Worm (Caenorhabditis elegans): ENCODE results near the gene vwa-8.

vwa-8 gene

ce11 chrX:12989205-12989604, 2.1 kb upstream of the vwa-8 start, which contains the start of gene F11C1.7:
F11C1.7 (plus strand) TSS chrX:12989344.
- TF ChIP-seq attf-3 (GFP tag; conservative IDR thresholded peaks at IDR 0.05) (peak; percentile 86), let-607 (tag; optimal IDR thresholded peaks at IDR 0.05) (no peak), F52B5.7 (tag; optimal IDR thresholded peaks at IDR 0.05) (no peak), F39B2.1 (GFP tag; IDR thresholded peaks at IDR 0.05) (no peak), F49E8.2 (tag; optimal IDR thresholded peaks at IDR 0.05; ENCODE audit: insufficient read depth) (no peak), C06A6.2 (GFP tag; conservative IDR thresholded peaks at IDR 0.05) (no peak), dox-1 (GFP tag; IDR thresholded peaks at IDR 0.05) (0 out of 2 replicates have a peak, but pooled peaks have one; percentile 32), mes-4 (tag; optimal IDR thresholded peaks at IDR 0.05) (no peak), nhr-80 (tag; optimal IDR thresholded peaks at IDR 0.05) (peak; percentile 31), snpc-4 (GFP tag; optimal IDR thresholded peaks at IDR 0.05) (no peak), snpc-4 (tag; optimal IDR thresholded peaks at IDR 0.05) (no peak), ZK185.1 (tag; optimal IDR thresholded peaks at IDR 0.05; ENCODE audit: poor library complexity, severe bottlenecking) (no peak), D2030.7 (GFP tag; IDR thresholded peaks at IDR 0.05) (no peak), B0019.2 (GFP tag; conservative IDR thresholded peaks at IDR 0.05) (no peak), efl-1 (GFP tag; optimal IDR thresholded peaks at IDR 0.05) (no peak), hmg-1.2 (GFP tag; IDR thresholded peaks at IDR 0.05) (no peak), Y95B8A.8 (GFP tag; IDR thresholded peaks at IDR 0.05) (no peak), hlh-26 (GFP tag; conservative IDR thresholded peaks at IDR 0.05) (no peak), lin-54 (GFP tag; optimal IDR thresholded peaks at IDR 0.05) (no peak), sdz-38 (tag; optimal IDR thresholded peaks at IDR 0.05) (no peak), ztf-6 (GFP tag; IDR thresholded peaks at IDR 0.05) (no peak), B0336.3 (GFP tag; IDR thresholded peaks at IDR 0.05) (no peak), nhr-90 (tag; optimal IDR thresholded peaks at IDR 0.05) (no peak), mcd-1 (GFP tag; IDR thresholded peaks at IDR 0.05) (no peak), lsy-27 (tag; optimal IDR thresholded peaks at IDR 0.05; ENCODE audit: borderline replicate concordance, insufficient read depth) (no peak)

ce11 chrX:12996161-12996560, 4.9 kb downstream of the vwa-8 start:
- TF ChIP-seq ceh-79 (tag; optimal IDR thresholded peaks at IDR 0.05) (no peak), madf-6 (GFP tag; IDR thresholded peaks at IDR 0.05) (no peak), nhr-80 (tag; optimal IDR thresholded peaks at IDR 0.05) (no peak), snpc-4 (GFP tag; optimal IDR thresholded peaks at IDR 0.05) (no peak), snpc-4 (tag; optimal IDR thresholded peaks at IDR 0.05) (no peak), D2030.7 (GFP tag; IDR thresholded peaks at IDR 0.05) (no peak), F52B5.7 (tag; optimal IDR thresholded peaks at IDR 0.05) (no peak), zim-3 (tag; optimal IDR thresholded peaks at IDR 0.05) (no peak), lin-40 (tag; optimal IDR thresholded peaks at IDR 0.05) (no peak), bed-1 (GFP tag; IDR thresholded peaks at IDR 0.05) (no peak), ceh-91 (GFP tag; IDR thresholded peaks at IDR 0.05) (no peak), T07F8.4 (tag; optimal IDR thresholded peaks at IDR 0.05) (no peak), him-1 (tag; optimal IDR thresholded peaks at IDR 0.05) (no peak), pha-4 (tag; optimal IDR thresholded peaks at IDR 0.05) (no peak), B0261.1 (tag; optimal IDR thresholded peaks at IDR 0.05) (no peak), C17E4.6 (GFP tag; IDR thresholded peaks at IDR 0.05) (no peak), nfya-2 (GFP tag; IDR thresholded peaks at IDR 0.05) (no peak), efl-1 (GFP tag; optimal IDR thresholded peaks at IDR 0.05) (no peak), madf-10 (tag; optimal IDR thresholded peaks at IDR 0.05) (no peak), nhr-27 (tag; optimal IDR thresholded peaks at IDR 0.05) (no peak)
